Worm (Caenorhabditis elegans): ENCODE data around the gene dhs-16.

Gene dhs-16

ce11 chrV:6000368-6000802, 16.8 kb downstream of the dhs-16 start:
- TF ChIP-seq rnt-1 (tag; optimal IDR thresholded peaks at IDR 0.05) (peak; percentile 39), nfya-1 (tag; optimal IDR thresholded peaks at IDR 0.05) (peak; percentile 72), pag-3 (tag; optimal IDR thresholded peaks at IDR 0.05; ENCODE audit: borderline replicate concordance) (no peak), ceh-9 (tag; optimal IDR thresholded peaks at IDR 0.05) (no peak), ref-2 (tag; optimal IDR thresholded peaks at IDR 0.05) (peak; percentile 25), sox-4 (tag; optimal IDR thresholded peaks at IDR 0.05) (no peak), ets-4 (tag; optimal IDR thresholded peaks at IDR 0.05) (peak; percentile 55), unc-42 (tag; optimal IDR thresholded peaks at IDR 0.05) (peak; percentile 40), ceh-19 (GFP tag; optimal IDR thresholded peaks at IDR 0.05) (peak; percentile 65), pat-9 (tag; optimal IDR thresholded peaks at IDR 0.05) (no peak), pax-1 (tag; optimal IDR thresholded peaks at IDR 0.05) (peak; percentile 13), dve-1 (tag; optimal IDR thresholded peaks at IDR 0.05) (peak; percentile 69), ceh-2 (tag; optimal IDR thresholded peaks at IDR 0.05) (peak; percentile 5), odd-2 (tag; optimal IDR thresholded peaks at IDR 0.05) (no peak), hlh-30 (tag; optimal IDR thresholded peaks at IDR 0.05; ENCODE audit: insufficient read depth) (peak; percentile 80), elt-2 (tag; optimal IDR thresholded peaks at IDR 0.05) (peak; percentile 41), gmeb-2 (tag; optimal IDR thresholded peaks at IDR 0.05) (no peak), ztf-16 (tag; optimal IDR thresholded peaks at IDR 0.05) (peak; percentile 10), ceh-18 (tag; optimal IDR thresholded peaks at IDR 0.05) (peak; percentile 85), unc-86 (tag; optimal IDR thresholded peaks at IDR 0.05) (no peak), hlh-15 (tag; optimal IDR thresholded peaks at IDR 0.05) (no peak), tbx-2 (tag; optimal IDR thresholded peaks at IDR 0.05) (peak; percentile 70), pqm-1 (tag; optimal IDR thresholded peaks at IDR 0.05) (peak; percentile 50), fax-1 (tag; optimal IDR thresholded peaks at IDR 0.05) (peak; percentile 22), ceh-31 (tag; optimal IDR thresholded peaks at IDR 0.05) (peak; percentile 83), F13H6.1 (tag; optimal IDR thresholded peaks at IDR 0.05) (peak; percentile 73), C08G9.2 (tag; optimal IDR thresholded peaks at IDR 0.05) (peak; percentile 52), madf-2 (tag; optimal IDR thresholded peaks at IDR 0.05) (no peak), unc-55 (GFP tag; optimal IDR thresholded peaks at IDR 0.05) (peak; percentile 57), dmd-4 (tag; optimal IDR thresholded peaks at IDR 0.05; ENCODE audit: borderline replicate concordance) (no peak), ceh-34 (tag; optimal IDR thresholded peaks at IDR 0.05) (peak; percentile 40)

- TF ChIP-seq hlh-13 (GFP tag; optimal IDR thresholded peaks at IDR 0.05), result no peak
- TF ChIP-seq ceh-48 (tag; optimal IDR thresholded peaks at IDR 0.05), result no peak
- no peak for TF ChIP-seq pag-3 (tag; optimal IDR thresholded peaks at IDR 0.05; ENCODE audit: borderline replicate concordance)
- TF ChIP-seq eyg-1 (tag; optimal IDR thresholded peaks at IDR 0.05), result no peak
- TF ChIP-seq dve-1 (tag; optimal IDR thresholded peaks at IDR 0.05), result no peak
- no peak for TF ChIP-seq ceh-24 (tag; optimal IDR thresholded peaks at IDR 0.05)
- TF ChIP-seq zip-5 (tag; optimal IDR thresholded peaks at IDR 0.05), result no peak
- no peak for TF ChIP-seq F13H6.1 (tag; optimal IDR thresholded peaks at IDR 0.05)
Observed at ce11 chrV:6003301-6003700, 19.8 kb downstream of the dhs-16 start, which contains the start of gene fos-1. Gene fos-1 (plus strand): TSS chrV:6003601.

ce11 chrV:6007927-6008326, 24.4 kb downstream of the dhs-16 start:
- TF ChIP-seq ceh-14 (tag; optimal IDR thresholded peaks at IDR 0.05) (no peak), K09A11.1 (tag; optimal IDR thresholded peaks at IDR 0.05; ENCODE audit: insufficient read depth) (no peak)

ce11 chrV:6010642-6011041, 27.1 kb downstream of the dhs-16 start:
- no peak for TF ChIP-seq ceh-34 (tag; optimal IDR thresholded peaks at IDR 0.05)
- TF ChIP-seq nhr-11 (tag; optimal IDR thresholded peaks at IDR 0.05), result no peak
- TF ChIP-seq ceh-18 (tag; optimal IDR thresholded peaks at IDR 0.05), result no peak
- no peak for TF ChIP-seq nfya-1 (tag; optimal IDR thresholded peaks at IDR 0.05)
- no peak for TF ChIP-seq hlh-8 (tag; optimal IDR thresholded peaks at IDR 0.05)
- no peak for TF ChIP-seq unc-3 (GFP tag; conservative IDR thresholded peaks at IDR 0.05)
- no peak for TF ChIP-seq unc-3 (tag; optimal IDR thresholded peaks at IDR 0.05)
